Fruit fly (Drosophila melanogaster): ENCODE data around the gene CG2962.

- TF ChIP-seq CG10348 (GFP tag; IDR thresholded peaks at IDR 0.05) (no peak), CG13204 (GFP tag; optimal IDR thresholded peaks at IDR 0.05) (no peak), CG4496 (GFP tag; IDR thresholded peaks at IDR 0.05) (no peak), CG34367 (tag; optimal IDR thresholded peaks at IDR 0.05) (no peak), CG9948 (tag; optimal IDR thresholded peaks at IDR 0.05) (no peak), gl (tag; optimal IDR thresholded peaks at IDR 0.05) (no peak), Ets98B (GFP tag; IDR thresholded peaks at IDR 0.05) (no peak)
Measured at dm6 chrX:10233065-10233464, 16.6 kb upstream of the CG2962 start, which contains the start of gene CG2961.

Data from whole organism, pupa.